Fruit fly (Drosophila melanogaster): ENCODE measurements around the gene Pfrx.
A peak's percentile ranks its signal among the peaks of the same experiment; 100 is the strongest.

Gene Pfrx

dm6 chrX:19497782-19498440 lies 2.6 kb downstream of the Pfrx start (continued):
- TF ChIP-seq toy (GFP tag; IDR thresholded peaks at IDR 0.05) = no peak
- TF ChIP-seq ranshi (GFP tag; IDR thresholded peaks at IDR 0.05) = peak; percentile 10; the same call in 1 of the 2 replicates
- TF ChIP-seq CG15073 (GFP tag; optimal IDR thresholded peaks at IDR 0.05) = no peak
- TF ChIP-seq BtbVII (GFP tag; optimal IDR thresholded peaks at IDR 0.05) = no peak
- peak; percentile 15 for TF ChIP-seq pzg (GFP tag; optimal IDR thresholded peaks at IDR 0.05)
- no peak for TF ChIP-seq CG16815 (GFP tag; optimal IDR thresholded peaks at IDR 0.05)
- no peak for TF ChIP-seq ftz-f1 (GFP tag; optimal IDR thresholded peaks at IDR 0.05)
- no peak for TF ChIP-seq wor (GFP tag; IDR thresholded peaks at IDR 0.05)
- TF ChIP-seq ato (GFP tag; IDR thresholded peaks at IDR 0.05; ENCODE audit: partially characterized antibody) = no peak
- no peak for TF ChIP-seq Antp (GFP tag; optimal IDR thresholded peaks at IDR 0.05)
- TF ChIP-seq Myb (GFP tag; optimal IDR thresholded peaks at IDR 0.05) = no peak
- no peak for TF ChIP-seq CG8359 (GFP tag; optimal IDR thresholded peaks at IDR 0.05; ENCODE audit: borderline replicate concordance)
- TF ChIP-seq Fer1 (GFP tag; optimal IDR thresholded peaks at IDR 0.05) = peak; percentile 39
- no peak for TF ChIP-seq CG2712 (tag; optimal IDR thresholded peaks at IDR 0.05)
- no peak for TF ChIP-seq sr (GFP tag; IDR thresholded peaks at IDR 0.05)
- TF ChIP-seq CG7745 (tag; optimal IDR thresholded peaks at IDR 0.05) = no peak
- TF ChIP-seq Stat92E (GFP tag; optimal IDR thresholded peaks at IDR 0.05) = no peak
- TF ChIP-seq H2.0 (GFP tag; IDR thresholded peaks at IDR 0.05) = no peak
- no peak for TF ChIP-seq CG1024 (GFP tag; IDR thresholded peaks at IDR 0.05)
- TF ChIP-seq Gug (GFP tag; IDR thresholded peaks at IDR 0.05) = no peak
- no peak for TF ChIP-seq fd3F (GFP tag; optimal IDR thresholded peaks at IDR 0.05)
- TF ChIP-seq dati (GFP tag; IDR thresholded peaks at IDR 0.05) = no peak
- no peak for TF ChIP-seq hkb (optimal IDR thresholded peaks at IDR 0.05)
- TF ChIP-seq hkb (GFP tag; IDR thresholded peaks at IDR 0.05) = no peak
- TF ChIP-seq fu2 (GFP tag; optimal IDR thresholded peaks at IDR 0.05) = no peak
- TF ChIP-seq lilli (GFP tag; optimal IDR thresholded peaks at IDR 0.05) = no peak
- no peak for TF ChIP-seq CG11398 (GFP tag; optimal IDR thresholded peaks at IDR 0.05)
- no peak for TF ChIP-seq mld (GFP tag; IDR thresholded peaks at IDR 0.05; ENCODE audit: partially characterized antibody)
- TF ChIP-seq CG15011 (GFP tag; optimal IDR thresholded peaks at IDR 0.05) = no peak
- TF ChIP-seq E2f2 (GFP tag; IDR thresholded peaks at IDR 0.05) = no peak
- TF ChIP-seq Ada2b (GFP tag; IDR thresholded peaks at IDR 0.05) = no peak; the same call in 1 of the 2 replicates
- TF ChIP-seq tin (GFP tag; optimal IDR thresholded peaks at IDR 0.05) = no peak
- TF ChIP-seq Nf-YC (tag; optimal IDR thresholded peaks at IDR 0.05) = no peak
- no peak for TF ChIP-seq CG9876 (GFP tag; optimal IDR thresholded peaks at IDR 0.05)
- TF ChIP-seq CG34376 (GFP tag; optimal IDR thresholded peaks at IDR 0.05) = peak; percentile 89
- TF ChIP-seq CG13894 (tag; optimal IDR thresholded peaks at IDR 0.05) = peak; percentile 95
- no peak for TF ChIP-seq Hsf (GFP tag; optimal IDR thresholded peaks at IDR 0.05)
- TF ChIP-seq tna (GFP tag; IDR thresholded peaks at IDR 0.05; ENCODE audit: partially characterized antibody) = no peak
- TF ChIP-seq CG8388 (GFP tag; optimal IDR thresholded peaks at IDR 0.05) = no peak
- no peak for TF ChIP-seq CG10979 (tag; optimal IDR thresholded peaks at IDR 0.05)
- no peak for TF ChIP-seq psq (GFP tag; optimal IDR thresholded peaks at IDR 0.05)
- no peak for TF ChIP-seq CG10147 (GFP tag; optimal IDR thresholded peaks at IDR 0.05)
- peak; percentile 56; the same call in 2 of the 3 replicates for TF ChIP-seq row (GFP tag; IDR thresholded peaks at IDR 0.05)
- TF ChIP-seq CG10543 (GFP tag; optimal IDR thresholded peaks at IDR 0.05) = peak; percentile 98
- no peak for TF ChIP-seq da (GFP tag; optimal IDR thresholded peaks at IDR 0.05)
- no peak for TF ChIP-seq CG17359 (tag; optimal IDR thresholded peaks at IDR 0.05)
- TF ChIP-seq D19A (tag; optimal IDR thresholded peaks at IDR 0.05) = no peak
- TF ChIP-seq z (GFP tag; IDR thresholded peaks at IDR 0.05) = no peak
- TF ChIP-seq H15 (GFP tag; IDR thresholded peaks at IDR 0.05) = no peak
- no peak for TF ChIP-seq Scr (GFP tag; IDR thresholded peaks at IDR 0.05; ENCODE audit: partially characterized antibody)
- no peak for TF ChIP-seq Mad (GFP tag; optimal IDR thresholded peaks at IDR 0.05)
